Fruit fly (Drosophila melanogaster) whole organism, prepupa: ENCODE results near the gene CG42711.

Experiments used
- CG11902 ChIP-seq: fragments of 200-800 bp; sonication (Bioruptor generic); optimal IDR thresholded peaks from 3 replicates; lab custom pipeline; 2016; ENCODE audit warnings: missing biosample characterization, missing genetic modification characterization
- CG1621 ChIP-seq: fragments of 200-800 bp; sonication (Bioruptor generic); optimal IDR thresholded peaks from 3 replicates; lab custom pipeline; 2018; ENCODE audit warnings: missing biosample characterization, mild to moderate bottlenecking, missing genetic modification characterization
- CG34406 ChIP-seq: fragments of 200-800 bp; sonication (Bioruptor generic); optimal IDR thresholded peaks from 3 replicates; lab custom pipeline; 2016; ENCODE audit warnings: missing biosample characterization, missing genetic modification characterization
- CG6808 ChIP-seq: fragments of 200-800 bp; sonication (Bioruptor generic); optimal IDR thresholded peaks from 3 replicates; lab custom pipeline; 2017; ENCODE audit warnings: missing biosample characterization, missing genetic modification characterization, mild to moderate bottlenecking, moderate library complexity, missing genetic modification reagents
- dac ChIP-seq: fragments of 200-800 bp; sonication (Bioruptor generic); optimal IDR thresholded peaks from 2 replicates; lab custom pipeline; 2017; ENCODE audit warnings: missing biosample characterization, mild to moderate bottlenecking, missing genetic modification characterization
- net ChIP-seq: fragments of 200-800 bp; sonication (Bioruptor generic); optimal IDR thresholded peaks from 3 replicates; lab custom pipeline; 2016; ENCODE audit warnings: missing biosample characterization, missing genetic modification characterization
- pdm3 ChIP-seq: fragments of 200-800 bp; sonication (Bioruptor generic); optimal IDR thresholded peaks from 3 replicates; lab custom pipeline; 2016; ENCODE audit warnings: missing biosample characterization, missing genetic modification characterization
- ss ChIP-seq, 2 experiments: fragments of 200-800 bp; sonication (Bioruptor generic); optimal IDR thresholded peaks; 2 replicates in 1 of 2; 3 replicates in 1 of 2; lab custom pipeline; 2017 to 2018; ENCODE audit warnings: mild to moderate bottlenecking in 2 of 2, missing biosample characterization in 2 of 2, missing genetic modification characterization in 2 of 2, moderate library complexity in 1 of 2

- TF ChIP-seq net = no peak
- TF ChIP-seq dac (GFP tag; lab: Kevin White, UChicago) = no peak
- TF ChIP-seq CG34406 (GFP tag; lab: Kevin White, UChicago) = peak; percentile 33
- TF ChIP-seq CG1621 = no peak
- no peak for TF ChIP-seq CG11902 (GFP tag; lab: Kevin White, UChicago)
- peak; percentile 63 for TF ChIP-seq CG6808 (GFP tag; lab: Kevin White, UChicago)
- peak; percentile 1 to 57 for TF ChIP-seq ss (GFP tag; optimal IDR thresholded peaks at IDR 0.05; lab: Kevin White, UChicago)
- peak; percentile 2 for TF ChIP-seq pdm3 (GFP tag; lab: Kevin White, UChicago)
Observed at dm6 chr2L:13884678-13885303, 46.4 kb downstream of the CG42711 start.
